Worm (Caenorhabditis elegans): ENCODE data around the gene str-32.

str-32 gene

DNA sequence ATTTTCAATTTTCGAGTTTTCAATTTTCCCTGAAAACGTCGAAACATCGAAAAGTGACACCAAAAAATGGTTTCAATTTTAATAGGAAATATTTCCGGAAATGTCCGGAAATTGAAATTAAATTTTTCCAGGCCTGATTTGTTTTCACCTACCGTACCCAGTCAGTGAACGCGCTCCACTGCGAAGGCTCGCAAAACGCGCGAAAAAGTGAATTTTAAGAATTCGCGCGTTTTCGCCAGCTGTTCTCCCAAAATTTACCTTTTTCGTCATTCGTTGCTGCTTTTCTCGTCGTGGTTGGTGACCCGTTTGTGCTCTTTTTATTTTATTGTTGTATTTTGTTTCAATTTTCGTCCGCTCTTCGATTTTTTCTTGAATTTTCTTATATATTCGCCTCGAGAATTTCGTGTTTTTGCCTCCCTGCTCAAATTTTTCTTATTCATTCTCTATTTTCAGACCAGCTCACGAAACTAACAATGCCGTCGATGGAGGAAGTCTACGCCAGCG, 8.8 kb upstream of the str-32 start, which contains the start of gene T19H12.2 (continued):
- no peak for TF ChIP-seq F52B5.7 (tag; optimal IDR thresholded peaks at IDR 0.05)
- TF ChIP-seq fkh-3 (tag; optimal IDR thresholded peaks at IDR 0.05) = no peak
- TF ChIP-seq akir-1 (GFP tag; optimal IDR thresholded peaks at IDR 0.05) = no peak
- no peak for TF ChIP-seq ztf-22 (GFP tag; optimal IDR thresholded peaks at IDR 0.05)
- TF ChIP-seq hrde-1 (tag; optimal IDR thresholded peaks at IDR 0.05; ENCODE audit: borderline replicate concordance) = peak; percentile 41
- TF ChIP-seq ztf-25 (GFP tag; IDR thresholded peaks at IDR 0.05) = 0 out of 2 replicates have a peak, but pooled peaks have one; percentile 69
- TF ChIP-seq madf-10 (tag; optimal IDR thresholded peaks at IDR 0.05) = no peak
- TF ChIP-seq lir-1 (GFP tag; conservative IDR thresholded peaks at IDR 0.05) = peak; percentile 71; the same call in 1 of the 2 replicates
- peak; percentile 63; the same call in 1 of the 2 replicates for TF ChIP-seq B0336.3 (GFP tag; IDR thresholded peaks at IDR 0.05)
- TF ChIP-seq B0035.1 (tag; optimal IDR thresholded peaks at IDR 0.05) = no peak
- peak; percentile 29 for TF ChIP-seq ztf-18 (tag; optimal IDR thresholded peaks at IDR 0.05)
- no peak for TF ChIP-seq hlh-12 (tag; optimal IDR thresholded peaks at IDR 0.05)
- TF ChIP-seq F10E7.11 (tag; optimal IDR thresholded peaks at IDR 0.05) = no peak
- no peak for TF ChIP-seq B0261.1 (tag; optimal IDR thresholded peaks at IDR 0.05)
- no peak for TF ChIP-seq nhr-90 (tag; optimal IDR thresholded peaks at IDR 0.05)
- no peak for TF ChIP-seq aptf-3 (GFP tag; IDR thresholded peaks at IDR 0.05)
- no peak for TF ChIP-seq rpc-1 (optimal IDR thresholded peaks at IDR 0.05)
- TF ChIP-seq rpc-1 (tag; optimal IDR thresholded peaks at IDR 0.05) = peak; percentile 1
- no peak for TF ChIP-seq zim-3 (tag; optimal IDR thresholded peaks at IDR 0.05)
- no peak for TF ChIP-seq ccch-3 (GFP tag; optimal IDR thresholded peaks at IDR 0.05)
- TF ChIP-seq lin-40 (tag; optimal IDR thresholded peaks at IDR 0.05) = no peak
- no peak for TF ChIP-seq F37B4.10 (GFP tag; IDR thresholded peaks at IDR 0.05)
- TF ChIP-seq tbx-9 (tag; optimal IDR thresholded peaks at IDR 0.05; ENCODE audit: borderline replicate concordance) = no peak
- no peak for TF ChIP-seq somi-1 (GFP tag; optimal IDR thresholded peaks at IDR 0.05)
- peak; percentile 93 for TF ChIP-seq snpc-3.4 (tag; optimal IDR thresholded peaks at IDR 0.05)
- TF ChIP-seq egrh-3 (GFP tag; IDR thresholded peaks at IDR 0.05) = no peak
- TF ChIP-seq Y67H2A.10 (GFP tag; conservative IDR thresholded peaks at IDR 0.05) = peak; percentile 50; the same call in 1 of the 2 replicates
- TF ChIP-seq lag-1 (GFP tag; IDR thresholded peaks at IDR 0.05) = no peak
- TF ChIP-seq unc-62 (GFP tag; optimal IDR thresholded peaks at IDR 0.05) = no peak
- TF ChIP-seq nhr-179 (tag; optimal IDR thresholded peaks at IDR 0.05) = no peak
- peak; percentile 21; the same call in 1 of the 2 replicates for TF ChIP-seq lin-26 (GFP tag; IDR thresholded peaks at IDR 0.05)
- no peak for TF ChIP-seq gei-17 (GFP tag; optimal IDR thresholded peaks at IDR 0.05)
- no peak for TF ChIP-seq nhr-27 (tag; optimal IDR thresholded peaks at IDR 0.05)
- peak; percentile 51 for TF ChIP-seq athp-1 (tag; optimal IDR thresholded peaks at IDR 0.05)
- TF ChIP-seq lin-54 (GFP tag; optimal IDR thresholded peaks at IDR 0.05) = peak; percentile 88
- no peak for TF ChIP-seq C06A6.2 (GFP tag; conservative IDR thresholded peaks at IDR 0.05)
- peak; percentile 94 for TF ChIP-seq dpl-1 (GFP tag; optimal IDR thresholded peaks at IDR 0.05)
- no peak for TF ChIP-seq ceh-58 (GFP tag; IDR thresholded peaks at IDR 0.05)
- TF ChIP-seq Y95B8A.8 (GFP tag; IDR thresholded peaks at IDR 0.05) = peak; percentile 93
- peak; percentile 99 for TF ChIP-seq efl-1 (GFP tag; optimal IDR thresholded peaks at IDR 0.05)
- TF ChIP-seq him-1 (tag; optimal IDR thresholded peaks at IDR 0.05) = peak; percentile 80
- no peak for TF ChIP-seq let-526 (GFP tag; IDR thresholded peaks at IDR 0.05)
- TF ChIP-seq rcor-1 (GFP tag; IDR thresholded peaks at IDR 0.05) = peak; percentile 93
- TF ChIP-seq lsy-27 (tag; optimal IDR thresholded peaks at IDR 0.05; ENCODE audit: borderline replicate concordance, insufficient read depth) = no peak
- TF ChIP-seq C17E4.6 (GFP tag; IDR thresholded peaks at IDR 0.05) = peak; percentile 91
- TF ChIP-seq ets-4 (GFP tag; optimal IDR thresholded peaks at IDR 0.05) = no peak
- TF ChIP-seq Y56A3A.18 (GFP tag; IDR thresholded peaks at IDR 0.05) = no peak
- TF ChIP-seq K11D2.4 (GFP tag; IDR thresholded peaks at IDR 0.05) = no peak
- TF ChIP-seq dpff-1 (tag; optimal IDR thresholded peaks at IDR 0.05) = no peak

Data from whole organism, young adult.